Worm (Caenorhabditis elegans): Measurements from ENCODE around the gene mdt-27.

ce11 chrV:9168089-9168488 lies 45.4 kb downstream of the mdt-27 start, which contains the start of gene B0222.11:
- TF ChIP-seq nhr-12 (tag; optimal IDR thresholded peaks at IDR 0.05) (no peak), lin-13 (GFP tag; optimal IDR thresholded peaks at IDR 0.05) (no peak), fos-1 (tag; optimal IDR thresholded peaks at IDR 0.05) (no peak), ama-1 (optimal IDR thresholded peaks at IDR 0.05) (no peak), R02D3.7 (tag; optimal IDR thresholded peaks at IDR 0.05) (no peak)

Data from whole organism, L2 larva.